Worm (Caenorhabditis elegans) whole organism, midembryonic: Measurements from ENCODE around the gene rpl-22.
A peak's percentile ranks its signal among the peaks of the same experiment; 100 is the strongest.

Experiments used
- T22C8.4 ChIP-seq: fragments of 200-800 bp; sonication (Bioruptor generic); IDR thresholded peaks from 2 replicates; pipeline ENCODE4 v1.3.6; 2022; ENCODE audit warnings: missing genetic modification characterization, missing compliant biosample characterization
- cog-1 ChIP-seq: sonication (generic microtip); optimal IDR thresholded peaks from 2 replicates; lab custom pipeline; 2016; ENCODE audit warnings: missing genetic modification characterization, missing compliant biosample characterization
- flt-1 ChIP-seq: fragments of 200-800 bp; sonication (Bioruptor generic); IDR thresholded peaks from 2 replicates; pipeline ENCODE4 v1.3.6; 2022; ENCODE audit warnings: missing genetic modification characterization, missing compliant biosample characterization
- klf-2 ChIP-seq: fragments of 200-800 bp; sonication (Bioruptor generic); conservative IDR thresholded peaks from 2 replicates; pipeline ENCODE4 v1.3.6; 2022; ENCODE audit warnings: missing genetic modification reagents, missing genetic modification characterization, missing compliant biosample characterization
- med-1 ChIP-seq: sonication (generic microtip); optimal IDR thresholded peaks from 2 replicates; lab custom pipeline; 2017; ENCODE audit warnings: missing genetic modification characterization, mild to moderate bottlenecking, missing compliant biosample characterization, antibody characterized with exemption, missing genetic modification reagents; ENCODE audit not compliant: insufficient read depth
- ref-1 ChIP-seq: fragments of 200-800 bp; sonication (Bioruptor generic); conservative IDR thresholded peaks from 2 replicates; pipeline ENCODE4 v1.3.6; 2022; ENCODE audit warnings: missing genetic modification reagents, missing genetic modification characterization, missing compliant biosample characterization
- tab-1 ChIP-seq: fragments of 200-800 bp; sonication (Bioruptor generic); IDR thresholded peaks from 2 replicates; pipeline ENCODE4 v1.3.6; 2022; ENCODE audit warnings: missing genetic modification characterization, missing compliant biosample characterization
- ztf-23 ChIP-seq: fragments of 200-800 bp; sonication (Bioruptor generic); IDR thresholded peaks from 2 replicates; pipeline ENCODE4 v1.3.6; 2022; ENCODE audit warnings: missing genetic modification reagents, missing genetic modification characterization, missing compliant biosample characterization
- ztf-29 ChIP-seq: fragments of 200-800 bp; sonication (Bioruptor generic); IDR thresholded peaks from 2 replicates; pipeline ENCODE4 v1.3.6; 2022; ENCODE audit warnings: missing genetic modification reagents, missing genetic modification characterization, missing compliant biosample characterization

rpl-22 gene

ce11 chrII:5101701-5102100 is 46.3 kb downstream of the rpl-22 start, which contains the start of the genes idpb-3 and idpb-1:
TSS of gene idpb-3 (minus strand) at chrII:5101801.
TSS of gene idpb-1 (plus strand) at chrII:5101984.
- no peak for TF ChIP-seq flt-1
- TF ChIP-seq klf-2 (GFP tag; lab: Robert Waterston, UW): no peak
- TF ChIP-seq ref-1 (GFP tag; lab: Robert Waterston, UW): no peak
- no peak for TF ChIP-seq ztf-23 (GFP tag; lab: Robert Waterston, UW)
- TF ChIP-seq tab-1 (GFP tag; lab: Robert Waterston, UW): no peak
- TF ChIP-seq T22C8.4 (GFP tag; lab: Robert Waterston, UW): no peak
- no peak for TF ChIP-seq cog-1 (tag; lab: Kevin White, UChicago)
- TF ChIP-seq med-1 (GFP tag; lab: Kevin White, UChicago): no peak

ce11 chrII:5103189-5103588 is 47.8 kb downstream of the rpl-22 start:
- TF ChIP-seq ztf-29: no peak
- TF ChIP-seq flt-1: no peak

- no peak for TF ChIP-seq ref-1 (GFP tag; lab: Robert Waterston, UW)
- TF ChIP-seq T22C8.4 (GFP tag; lab: Robert Waterston, UW): no peak
- TF ChIP-seq ztf-29: no peak
- no peak for TF ChIP-seq med-1 (GFP tag; lab: Kevin White, UChicago)
- TF ChIP-seq tab-1 (GFP tag; lab: Robert Waterston, UW): no peak
- no peak for TF ChIP-seq flt-1
- TF ChIP-seq ztf-23 (GFP tag; lab: Robert Waterston, UW): no peak
- no peak for TF ChIP-seq cog-1 (tag; lab: Kevin White, UChicago)
- TF ChIP-seq klf-2 (GFP tag; lab: Robert Waterston, UW): no peak
Measured at ce11 chrII:5103784-5104457, 48.5 kb downstream of the rpl-22 start, which contains the start of the genes C04G6.11 and mpk-2. TSS of gene C04G6.11 (minus strand) at chrII:5103834. TSS of gene mpk-2 (plus strand) at chrII:5104118.

- TF ChIP-seq cog-1 (tag; lab: Kevin White, UChicago) (peak; percentile 91), med-1 (GFP tag; lab: Kevin White, UChicago) (peak; percentile 90), T22C8.4 (GFP tag; lab: Robert Waterston, UW) (peak; percentile 94), klf-2 (GFP tag; lab: Robert Waterston, UW) (peak; percentile 95), tab-1 (GFP tag; lab: Robert Waterston, UW) (peak; percentile 98), ztf-23 (GFP tag; lab: Robert Waterston, UW) (peak; percentile 96), ref-1 (GFP tag; lab: Robert Waterston, UW) (peak; percentile 97), ztf-29 (peak; percentile 98), flt-1 (peak; percentile 99)
Measured at ce11 chrII:5105020-5105419, 49.6 kb downstream of the rpl-22 start.
